Fruit fly (Drosophila melanogaster): ENCODE measurements around the gene CG32631.

- TF ChIP-seq pan (optimal IDR thresholded peaks at IDR 0.05) (no peak), fru (GFP tag; optimal IDR thresholded peaks at IDR 0.05) (no peak), Myc (optimal IDR thresholded peaks at IDR 0.05) (no peak), HLH106 (tag; optimal IDR thresholded peaks at IDR 0.05) (no peak), lola (GFP tag; optimal IDR thresholded peaks at IDR 0.05) (no peak), rgr (GFP tag; optimal IDR thresholded peaks at IDR 0.05) (no peak), br (GFP tag; optimal IDR thresholded peaks at IDR 0.05) (no peak), CG9705 (GFP tag; optimal IDR thresholded peaks at IDR 0.05) (no peak), OdsH (GFP tag; optimal IDR thresholded peaks at IDR 0.05) (no peak), Abd-B (GFP tag; optimal IDR thresholded peaks at IDR 0.05) (no peak)
These were observed 12.6 kb downstream of the CG32631 start for dm6 chrX:13568841-13569240.
